Worm (Caenorhabditis elegans) whole organism, mixed stage, embryonic: Measurements from ENCODE around the gene npp-3.

Experiments
- M03D4.4 ChIP-seq: sonication (generic microtip); optimal IDR thresholded peaks from 2 replicates; lab custom pipeline; 2017; ENCODE audit warnings: mild to moderate bottlenecking, missing genetic modification characterization, missing compliant biosample characterization
- bed-3 ChIP-seq: fragments of 200-800 bp; sonication (Bioruptor generic); optimal IDR thresholded peaks from 3 replicates; lab custom pipeline; 2018; ENCODE audit warnings: mild to moderate bottlenecking, missing genetic modification characterization, moderate library complexity, missing compliant biosample characterization
- blmp-1 ChIP-seq: fragments of 150-350 bp; optimal IDR thresholded peaks from 2 replicates; lab custom pipeline; 2014; ENCODE audit warnings: missing biosample characterization, missing genetic modification characterization
- ceh-39 ChIP-seq: fragments of 150-350 bp; optimal IDR thresholded peaks from 2 replicates; lab custom pipeline; 2014; ENCODE audit warnings: missing biosample characterization, missing genetic modification characterization
- ceh-83 ChIP-seq: fragments of 200-800 bp; sonication (Bioruptor generic); optimal IDR thresholded peaks from 2 replicates; lab custom pipeline; 2018; ENCODE audit warnings: mild to moderate bottlenecking, missing genetic modification characterization, missing compliant biosample characterization
- ces-1 ChIP-seq: fragments of 150-350 bp; optimal IDR thresholded peaks from 2 replicates; lab custom pipeline; 2014; ENCODE audit warnings: missing biosample characterization, missing genetic modification reagents, missing genetic modification characterization
- cnd-1 ChIP-seq: fragments of 200-800 bp; sonication (Bioruptor generic); optimal IDR thresholded peaks from 2 replicates; lab custom pipeline; 2018; ENCODE audit warnings: mild to moderate bottlenecking, missing genetic modification characterization, missing compliant biosample characterization
- drap-1 ChIP-seq: fragments of 200-800 bp; sonication (Bioruptor generic); optimal IDR thresholded peaks from 3 replicates; lab custom pipeline; 2018; ENCODE audit warnings: mild to moderate bottlenecking, missing genetic modification characterization, missing compliant biosample characterization
- elt-1 ChIP-seq: sonication (generic microtip); optimal IDR thresholded peaks from 2 replicates; lab custom pipeline; 2017; ENCODE audit warnings: missing genetic modification characterization, mild to moderate bottlenecking, missing compliant biosample characterization, antibody characterized with exemption, moderate library complexity, borderline replicate concordance; ENCODE audit not compliant: insufficient read depth
- ham-2 ChIP-seq: fragments of 200-800 bp; sonication (Bioruptor generic); optimal IDR thresholded peaks from 2 replicates; lab custom pipeline; 2018; ENCODE audit warnings: mild to moderate bottlenecking, missing genetic modification characterization, missing compliant biosample characterization
- hlh-1 ChIP-seq: fragments of 150-350 bp; optimal IDR thresholded peaks from 2 replicates; lab custom pipeline; 2014; ENCODE audit warnings: missing biosample characterization, missing genetic modification reagents, missing genetic modification characterization
- lin-13 ChIP-seq: fragments of 150-350 bp; optimal IDR thresholded peaks from 2 replicates; lab custom pipeline; 2014; ENCODE audit warnings: missing biosample characterization, missing genetic modification characterization
- lin-32 ChIP-seq: fragments of 200-800 bp; sonication (Bioruptor generic); optimal IDR thresholded peaks from 2 replicates; lab custom pipeline; 2018; ENCODE audit warnings: mild to moderate bottlenecking, missing genetic modification characterization, missing compliant biosample characterization
- mab-5 ChIP-seq: fragments of 150-350 bp; optimal IDR thresholded peaks from 2 replicates; lab custom pipeline; 2014; ENCODE audit warnings: missing biosample characterization, missing genetic modification characterization
- mep-1 ChIP-seq: fragments of 150-350 bp; optimal IDR thresholded peaks from 2 replicates; lab custom pipeline; 2017; ENCODE audit warnings: missing biosample characterization, missing genetic modification reagents, missing genetic modification characterization, inconsistent platforms
- mls-2 ChIP-seq: sonication (generic microtip); optimal IDR thresholded peaks from 2 replicates; lab custom pipeline; 2016; ENCODE audit warnings: mild to moderate bottlenecking, missing genetic modification characterization, moderate library complexity, missing compliant biosample characterization
- nhr-2 ChIP-seq: fragments of 150-350 bp; optimal IDR thresholded peaks from 2 replicates; lab custom pipeline; 2014; ENCODE audit warnings: missing biosample characterization, missing genetic modification characterization
- nhr-237 ChIP-seq: fragments of 150-350 bp; optimal IDR thresholded peaks from 2 replicates; lab custom pipeline; 2014; ENCODE audit warnings: missing biosample characterization, missing genetic modification characterization
- nhr-28 ChIP-seq: fragments of 150-350 bp; optimal IDR thresholded peaks from 2 replicates; lab custom pipeline; 2014; ENCODE audit warnings: missing biosample characterization, missing genetic modification characterization
- nhr-76 ChIP-seq: sonication (generic microtip); optimal IDR thresholded peaks from 2 replicates; lab custom pipeline; 2017; ENCODE audit warnings: missing biosample characterization, missing genetic modification characterization
- pha-4 ChIP-seq: fragments of 150-350 bp; optimal IDR thresholded peaks from 2 replicates; lab custom pipeline; 2018; ENCODE audit warnings: missing biosample characterization, missing genetic modification reagents, missing genetic modification characterization
- sem-2 ChIP-seq: fragments of 200-800 bp; sonication (Bioruptor generic); optimal IDR thresholded peaks from 2 replicates; lab custom pipeline; 2018; ENCODE audit warnings: mild to moderate bottlenecking, missing genetic modification characterization, missing compliant biosample characterization
- snpc-4 ChIP-seq: fragments of 150-350 bp; optimal IDR thresholded peaks from 2 replicates; lab custom pipeline; 2014; ENCODE audit warnings: missing biosample characterization, missing genetic modification characterization
- sptf-1 ChIP-seq: sonication (generic microtip); optimal IDR thresholded peaks from 2 replicates; lab custom pipeline; 2017; ENCODE audit warnings: mild to moderate bottlenecking, missing genetic modification characterization, moderate library complexity, missing compliant biosample characterization
- tbx-8 ChIP-seq: fragments of 200-800 bp; sonication (Bioruptor generic); optimal IDR thresholded peaks from 2 replicates; lab custom pipeline; 2018; ENCODE audit warnings: mild to moderate bottlenecking, missing genetic modification characterization, moderate library complexity, missing compliant biosample characterization
- unc-120 ChIP-seq: sonication (generic microtip); optimal IDR thresholded peaks from 2 replicates; lab custom pipeline; 2017; ENCODE audit warnings: missing genetic modification characterization, missing compliant biosample characterization; ENCODE audit not compliant: poor library complexity, severe bottlenecking
- unc-39 ChIP-seq: fragments of 150-350 bp; optimal IDR thresholded peaks from 2 replicates; lab custom pipeline; 2014; ENCODE audit warnings: missing biosample characterization, missing genetic modification characterization
- unc-62 ChIP-seq: fragments of 150-350 bp; optimal IDR thresholded peaks from 2 replicates; lab custom pipeline; 2014; ENCODE audit warnings: missing biosample characterization, missing genetic modification reagents, missing genetic modification characterization
- zip-8 ChIP-seq: fragments of 150-350 bp; optimal IDR thresholded peaks from 2 replicates; lab custom pipeline; 2014; ENCODE audit warnings: missing biosample characterization, missing genetic modification characterization

npp-3 gene

DNA sequence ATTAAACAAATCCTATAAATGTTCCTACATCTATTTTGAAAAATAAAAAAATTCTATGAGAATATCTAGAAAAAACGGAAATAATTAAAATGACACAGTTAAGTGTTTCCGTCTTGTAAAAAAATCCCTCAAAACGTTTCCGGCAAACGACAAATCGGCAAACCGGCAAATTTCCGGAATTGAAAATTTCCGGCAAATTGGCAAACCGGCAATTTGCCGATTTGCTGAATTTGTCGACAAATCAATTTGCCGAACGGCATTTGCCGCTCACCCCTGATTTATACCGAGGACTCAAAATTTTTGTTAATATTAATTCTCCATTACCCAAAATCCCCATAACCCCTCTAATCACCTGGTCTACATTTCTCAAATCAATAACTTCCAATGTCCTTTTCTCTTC lies 21.5 kb downstream of the npp-3 start:
- TF ChIP-seq ceh-83 (no peak), M03D4.4 (tag; lab: Kevin White, UChicago) (no peak), hlh-1 (tag; lab: Kevin White, UChicago) (no peak), pha-4 (tag; lab: Kevin White, UChicago) (no peak), sem-2 (GFP tag; lab: Kevin White, UChicago) (no peak), drap-1 (GFP tag; lab: Kevin White, UChicago) (no peak), mab-5 (tag; lab: Kevin White, UChicago) (no peak), blmp-1 (tag; lab: Kevin White, UChicago) (no peak), bed-3 (no peak)

DNA sequence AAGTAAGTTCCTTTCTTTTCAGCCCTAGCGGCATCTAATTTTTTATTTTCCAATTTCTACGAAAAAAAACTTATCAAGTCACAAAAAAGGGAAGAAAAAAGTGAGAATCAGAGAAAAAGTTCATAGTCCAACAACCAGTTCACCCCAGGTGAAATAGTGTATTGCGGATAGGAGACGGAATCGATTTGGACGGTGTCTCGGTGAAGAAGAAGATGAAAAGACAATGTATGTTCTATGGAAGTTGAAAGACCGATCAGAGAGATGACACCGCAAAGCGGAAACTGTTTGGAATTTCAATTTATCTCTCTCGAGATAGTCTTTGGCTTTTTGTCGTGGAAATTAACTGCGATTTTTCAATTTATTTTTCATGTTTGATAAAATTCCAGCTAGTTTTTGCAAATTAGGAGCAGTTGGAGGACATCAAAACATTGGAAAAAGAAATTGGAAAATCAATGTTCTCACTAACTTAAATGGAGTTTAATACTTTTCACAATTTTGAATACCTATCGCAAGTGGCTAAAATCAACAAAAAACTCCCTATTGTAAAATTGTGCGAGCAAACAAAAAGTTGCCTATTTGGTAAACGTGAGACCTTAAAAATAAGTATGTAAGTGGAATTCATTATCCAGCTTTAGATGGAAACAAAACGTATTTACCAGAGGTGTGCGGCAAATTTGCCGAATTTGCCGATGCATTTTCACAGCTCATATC lies 22.2 kb downstream of the npp-3 start:
- TF ChIP-seq nhr-237 (tag; lab: Kevin White, UChicago) (no peak), mab-5 (tag; lab: Kevin White, UChicago) (no peak), sptf-1 (tag; lab: Kevin White, UChicago) (no peak), mls-2 (no peak), ham-2 (no peak), ceh-39 (no peak), unc-39 (tag; lab: Kevin White, UChicago) (no peak)

DNA sequence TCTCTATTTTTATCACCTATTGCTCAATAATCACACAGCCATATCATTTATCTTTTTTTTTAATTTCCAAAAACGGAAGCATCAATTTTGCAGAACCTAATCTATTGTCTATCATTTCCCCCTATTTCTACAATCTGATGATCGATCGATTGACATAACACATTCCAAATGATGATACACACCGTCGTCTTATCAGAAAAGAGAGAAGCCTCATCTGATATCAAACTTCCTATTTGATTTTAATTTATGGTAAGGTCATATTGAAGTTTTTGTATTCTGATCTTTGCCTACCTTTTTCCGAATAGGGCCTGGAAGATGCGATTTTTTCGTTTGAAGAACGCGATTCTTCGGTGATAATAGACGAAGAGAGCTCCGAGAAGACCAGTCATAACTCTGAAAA lies 25.0 kb downstream of the npp-3 start:
- no peak for TF ChIP-seq M03D4.4 (tag; lab: Kevin White, UChicago)
- no peak for TF ChIP-seq nhr-237 (tag; lab: Kevin White, UChicago)
- no peak for TF ChIP-seq sem-2 (GFP tag; lab: Kevin White, UChicago)
- no peak for TF ChIP-seq tbx-8 (GFP tag; lab: Kevin White, UChicago)
- no peak for TF ChIP-seq nhr-28 (tag; lab: Kevin White, UChicago)
- TF ChIP-seq nhr-76 (tag; lab: Kevin White, UChicago), result no peak
- TF ChIP-seq mep-1 (tag; lab: Kevin White, UChicago), result no peak
- TF ChIP-seq pha-4 (tag; lab: Kevin White, UChicago), result no peak
- no peak for TF ChIP-seq drap-1 (GFP tag; lab: Kevin White, UChicago)
- TF ChIP-seq unc-62 (GFP tag; lab: Kevin White, UChicago), result no peak
- TF ChIP-seq lin-32 (GFP tag; lab: Kevin White, UChicago), result no peak
- no peak for TF ChIP-seq bed-3
- TF ChIP-seq ceh-39, result no peak
- no peak for TF ChIP-seq mls-2
- no peak for TF ChIP-seq mab-5 (tag; lab: Kevin White, UChicago)
- TF ChIP-seq ham-2, result no peak
- TF ChIP-seq snpc-4 (tag; lab: Kevin White, UChicago), result no peak

DNA sequence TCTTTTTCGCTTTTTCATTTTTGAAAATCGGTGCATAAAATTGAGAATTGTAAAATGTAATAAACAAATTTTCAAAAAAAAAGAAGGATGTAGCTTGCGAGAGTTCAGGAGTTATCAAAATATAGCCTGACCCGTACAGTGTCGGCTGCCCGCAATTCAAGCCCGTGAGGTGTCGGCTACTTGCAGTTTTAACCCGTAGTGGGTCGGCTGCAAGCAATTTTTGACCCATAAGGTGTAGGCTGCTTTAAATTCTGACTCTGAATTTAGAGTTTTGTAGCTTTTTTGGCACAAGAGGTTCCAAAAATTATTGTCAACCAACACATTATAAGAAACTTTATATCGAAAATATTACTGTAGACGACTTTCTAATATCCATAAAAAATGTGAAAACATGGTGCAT lies 28.6 kb downstream of the npp-3 start:
- no peak for TF ChIP-seq M03D4.4 (tag; lab: Kevin White, UChicago)
- TF ChIP-seq unc-120 (tag; lab: Kevin White, UChicago), result no peak

DNA sequence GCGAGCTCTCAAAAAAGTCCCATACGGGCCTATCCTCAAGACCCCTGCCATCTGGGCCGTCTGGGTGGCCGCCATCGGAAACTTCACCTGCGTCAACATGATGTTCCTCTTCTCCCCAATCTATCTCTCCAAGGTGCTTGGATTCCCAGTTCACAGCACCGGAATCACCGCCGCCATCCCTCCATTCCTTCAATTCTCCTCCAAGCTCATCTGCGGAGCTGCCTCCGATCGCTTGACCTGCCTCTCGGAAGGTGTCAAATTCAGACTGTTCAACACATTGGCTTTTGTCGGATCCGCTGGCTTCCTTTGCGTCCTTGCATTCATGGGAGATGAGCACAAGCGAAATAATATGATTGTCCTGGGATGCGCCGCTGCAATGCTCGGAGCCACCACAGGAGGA lies 29.6 kb downstream of the npp-3 start:
- no peak for TF ChIP-seq unc-62 (GFP tag; lab: Kevin White, UChicago)
- TF ChIP-seq ces-1 (GFP tag; lab: Kevin White, UChicago), result no peak
- no peak for TF ChIP-seq cnd-1 (tag; lab: Kevin White, UChicago)
- no peak for TF ChIP-seq nhr-2 (tag; lab: Kevin White, UChicago)

DNA sequence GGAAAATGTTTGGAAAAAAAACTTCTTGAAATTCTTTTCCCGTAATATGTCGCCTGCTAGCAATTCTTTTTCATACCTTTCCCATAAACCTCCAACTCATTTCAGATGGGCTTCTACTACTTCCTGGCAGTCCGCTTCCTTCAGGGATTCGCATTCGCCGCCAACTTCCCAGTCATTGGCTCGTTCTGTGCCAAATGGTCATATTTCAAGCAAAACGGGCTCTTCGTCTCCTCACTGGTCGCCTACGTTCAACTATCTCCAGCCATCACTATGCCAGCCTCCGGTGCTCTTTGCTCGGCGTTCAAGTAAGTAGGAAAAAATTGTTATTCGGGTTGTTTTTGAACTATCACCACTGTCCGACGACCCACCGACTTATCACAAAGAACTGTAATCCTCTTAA lies 30.5 kb downstream of the npp-3 start:
- TF ChIP-seq lin-13 (tag; lab: Kevin White, UChicago) (no peak), nhr-28 (tag; lab: Kevin White, UChicago) (no peak), zip-8 (tag; lab: Kevin White, UChicago) (no peak), elt-1 (no peak)
